Fruit fly (Drosophila melanogaster) whole organism, embryonic: Measurements from ENCODE around the gene Cep135.

Source experiments
- Atf-2 ChIP-seq: fragments of 200-800 bp; sonication (Bioruptor generic); optimal IDR thresholded peaks from 2 replicates; lab custom pipeline; 2016; ENCODE audit warnings: missing biosample characterization, missing genetic modification characterization
- Atf3 ChIP-seq: fragments of 200-800 bp; sonication (Bioruptor generic); optimal IDR thresholded peaks from 3 replicates; lab custom pipeline; 2016; ENCODE audit warnings: missing biosample characterization, missing genetic modification characterization
- CG10274 ChIP-seq: fragments of 200-800 bp; sonication (Bioruptor generic); optimal IDR thresholded peaks from 3 replicates; lab custom pipeline; 2017; ENCODE audit warnings: missing biosample characterization, mild to moderate bottlenecking, missing genetic modification characterization
- CG10959 ChIP-seq: fragments of 200-800 bp; sonication (Bioruptor generic); IDR thresholded peaks from 2 replicates; pipeline ENCODE4 v1.3.6; 2022; ENCODE audit warnings: missing biosample characterization, missing genetic modification characterization
- CG11560 ChIP-seq: fragments of 200-800 bp; sonication (Bioruptor generic); IDR thresholded peaks from 3 replicates; pipeline ENCODE4 v1.3.6; 2022; ENCODE audit warnings: missing biosample characterization, missing genetic modification characterization
- CG12071 ChIP-seq: fragments of 200-800 bp; sonication (Bioruptor generic); optimal IDR thresholded peaks from 3 replicates; lab custom pipeline; 2018; ENCODE audit warnings: missing biosample characterization, mild to moderate bottlenecking, missing genetic modification characterization
- CG12155 ChIP-seq: fragments of 200-800 bp; sonication (Bioruptor generic); optimal IDR thresholded peaks from 3 replicates; lab custom pipeline; 2016; ENCODE audit warnings: missing biosample characterization, missing genetic modification characterization
- CG14050 ChIP-seq: fragments of 200-800 bp; sonication (Bioruptor generic); IDR thresholded peaks from 3 replicates; pipeline ENCODE4 v1.3.6; 2022; ENCODE audit warnings: missing biosample characterization, missing genetic modification characterization
- CG15011 ChIP-seq: fragments of 200-800 bp; sonication (Bioruptor generic); optimal IDR thresholded peaks from 3 replicates; lab custom pipeline; 2018; ENCODE audit warnings: missing biosample characterization, mild to moderate bottlenecking, missing genetic modification characterization
- CG15479 ChIP-seq: fragments of 200-800 bp; sonication (Bioruptor generic); optimal IDR thresholded peaks from 3 replicates; lab custom pipeline; 2019; ENCODE audit warnings: missing biosample characterization, mild to moderate bottlenecking, missing genetic modification characterization, moderate library complexity
- CG16779 ChIP-seq: fragments of 200-800 bp; sonication (Bioruptor generic); IDR thresholded peaks from 2 replicates; pipeline ENCODE4 v1.3.6; 2022; ENCODE audit warnings: missing biosample characterization, missing genetic modification characterization
- CG17612 ChIP-seq: fragments of 200-800 bp; sonication (Bioruptor generic); IDR thresholded peaks from 2 replicates; pipeline ENCODE4 v1.3.6; 2022; ENCODE audit warnings: missing biosample characterization, missing genetic modification characterization
- CG18262 ChIP-seq: fragments of 200-800 bp; optimal IDR thresholded peaks from 3 replicates; lab custom pipeline; 2019; ENCODE audit warnings: missing biosample characterization, mild to moderate bottlenecking, missing genetic modification characterization, moderate library complexity
- CG2120 ChIP-seq: fragments of 200-800 bp; sonication (Bioruptor generic); optimal IDR thresholded peaks from 3 replicates; lab custom pipeline; 2016; ENCODE audit warnings: missing biosample characterization, missing genetic modification characterization
- CG2199 ChIP-seq: fragments of 200-800 bp; sonication (Bioruptor generic); IDR thresholded peaks from 3 replicates; pipeline ENCODE4 v1.3.6; 2022; ENCODE audit warnings: missing biosample characterization, missing genetic modification characterization
- CG7928 ChIP-seq: fragments of 200-800 bp; sonication (Bioruptor generic); optimal IDR thresholded peaks from 2 replicates; lab custom pipeline; 2017; ENCODE audit warnings: missing biosample characterization, mild to moderate bottlenecking, missing genetic modification characterization
- CG8281 ChIP-seq: fragments of 200-800 bp; sonication (Bioruptor generic); optimal IDR thresholded peaks from 2 replicates; lab custom pipeline; 2018; ENCODE audit warnings: missing biosample characterization, mild to moderate bottlenecking, missing genetic modification characterization, moderate library complexity
- CG8290 ChIP-seq, 3 experiments: fragments of 200-800 bp; sonication (Bioruptor generic); optimal IDR thresholded peaks; 2 replicates each; lab custom pipeline; 2016 to 2019; ENCODE audit warnings: missing biosample characterization in 3 of 3, missing genetic modification characterization in 3 of 3, mild to moderate bottlenecking in 2 of 3, moderate library complexity in 1 of 3
- CrebB ChIP-seq: fragments of 200-800 bp; sonication (Bioruptor generic); optimal IDR thresholded peaks from 3 replicates; lab custom pipeline; 2018; ENCODE audit warnings: missing biosample characterization, mild to moderate bottlenecking, missing genetic modification characterization
- Dbx ChIP-seq: fragments of 200-800 bp; sonication (Bioruptor generic); IDR thresholded peaks from 3 replicates; pipeline ENCODE4 v1.3.6; 2022; ENCODE audit warnings: missing biosample characterization, missing genetic modification characterization
- Dip2 ChIP-seq: fragments of 200-800 bp; sonication (Bioruptor generic); IDR thresholded peaks from 2 replicates; pipeline ENCODE4 v1.3.6; 2022; ENCODE audit warnings: missing biosample characterization, missing genetic modification characterization
- Eip74EF ChIP-seq, 2 experiments: fragments of 200-800 bp in 1 of 2; fragments of >200 bp in 1 of 2; sonication (Bioruptor generic) in 1 of 2; optimal IDR thresholded peaks; 2 replicates each; lab custom pipeline; 2017 to 2019; ENCODE audit warnings: missing biosample characterization in 2 of 2, missing genetic modification characterization in 2 of 2, mild to moderate bottlenecking in 1 of 2, moderate library complexity in 1 of 2
- Fer3 ChIP-seq: fragments of 200-800 bp; sonication (Bioruptor generic); optimal IDR thresholded peaks from 2 replicates; lab custom pipeline; 2018; ENCODE audit warnings: missing biosample characterization, mild to moderate bottlenecking, missing genetic modification characterization, moderate library complexity
- Meics ChIP-seq: fragments of 200-800 bp; sonication (Bioruptor generic); optimal IDR thresholded peaks from 2 replicates; lab custom pipeline; 2017; ENCODE audit warnings: missing biosample characterization, mild to moderate bottlenecking, missing genetic modification characterization
- NC2β ChIP-seq: fragments of 200-800 bp; sonication (Bioruptor generic); optimal IDR thresholded peaks from 2 replicates; lab custom pipeline; 2016; ENCODE audit warnings: missing biosample characterization, missing genetic modification characterization
- NfI ChIP-seq: fragments of 200-800 bp; sonication (Bioruptor generic); optimal IDR thresholded peaks from 3 replicates; lab custom pipeline; 2018; ENCODE audit warnings: missing biosample characterization, mild to moderate bottlenecking, missing genetic modification characterization, moderate library complexity
- Poxn ChIP-seq: fragments of 200-800 bp; sonication (Bioruptor generic); IDR thresholded peaks from 2 replicates; pipeline ENCODE4 v1.3.6; 2022; ENCODE audit warnings: missing biosample characterization, missing genetic modification characterization
- Side ChIP-seq: fragments of 200-800 bp; sonication (Bioruptor generic); optimal IDR thresholded peaks from 2 replicates; lab custom pipeline; 2016; ENCODE audit warnings: missing biosample characterization, missing genetic modification characterization
- Tbp ChIP-seq: fragments of >200 bp; optimal IDR thresholded peaks from 2 replicates; lab custom pipeline; 2018; ENCODE audit warnings: missing biosample characterization, missing genetic modification characterization
- Xbp1 ChIP-seq: fragments of 200-800 bp; sonication (Bioruptor generic); optimal IDR thresholded peaks from 3 replicates; lab custom pipeline; 2016; ENCODE audit warnings: missing biosample characterization, mild to moderate bottlenecking, missing genetic modification characterization
- YL-1 ChIP-seq: fragments of 200-800 bp; sonication (Bioruptor generic); optimal IDR thresholded peaks from 3 replicates; lab custom pipeline; 2017; ENCODE audit warnings: missing biosample characterization, mild to moderate bottlenecking, missing genetic modification characterization
- ato ChIP-seq: fragments of 200-800 bp; sonication (Bioruptor generic); IDR thresholded peaks from 2 replicates; pipeline ENCODE4 v1.3.6; 2022; ENCODE audit warnings: missing biosample characterization, missing genetic modification characterization; ENCODE audit not compliant: partially characterized antibody
- corto ChIP-seq: fragments of 200-800 bp; sonication (Bioruptor generic); optimal IDR thresholded peaks from 2 replicates; lab custom pipeline; 2016; ENCODE audit warnings: missing biosample characterization, mild to moderate bottlenecking, missing genetic modification characterization, moderate library complexity
- dmrt99B ChIP-seq: fragments of 200-800 bp; sonication (Bioruptor generic); optimal IDR thresholded peaks from 2 replicates; lab custom pipeline; 2018; ENCODE audit warnings: missing biosample characterization, mild to moderate bottlenecking, missing genetic modification characterization, moderate library complexity
- dpn ChIP-seq, 2 experiments: fragments of 200-800 bp; sonication (Bioruptor generic); optimal IDR thresholded peaks; 3 replicates each; lab custom pipeline; 2016; ENCODE audit warnings: missing biosample characterization in 2 of 2, missing genetic modification characterization in 2 of 2
- eve ChIP-seq, 2 experiments: fragments of >200 bp; optimal IDR thresholded peaks; 2 replicates each; lab custom pipeline; 2017; ENCODE audit warnings: missing biosample characterization in 2 of 2, missing genetic modification characterization in 2 of 2
- fd64A ChIP-seq: fragments of 200-800 bp; sonication (Bioruptor generic); optimal IDR thresholded peaks from 3 replicates; lab custom pipeline; 2018; ENCODE audit warnings: missing biosample characterization, mild to moderate bottlenecking, missing genetic modification characterization
- gt ChIP-seq: fragments of 200-800 bp; sonication (Bioruptor generic); IDR thresholded peaks from 2 replicates; pipeline ENCODE4 v1.3.6; 2022; ENCODE audit warnings: missing biosample characterization, missing genetic modification characterization
- h ChIP-seq: fragments of >200 bp; optimal IDR thresholded peaks from 2 replicates; lab custom pipeline; 2017
- hth ChIP-seq: fragments of >200 bp; optimal IDR thresholded peaks from 2 replicates; lab custom pipeline; 2017; ENCODE audit warnings: inconsistent platforms
- insv ChIP-seq, 2 experiments: fragments of 200-800 bp; sonication (Bioruptor generic); optimal IDR thresholded peaks; 3 replicates each; lab custom pipeline; 2016 to 2018; ENCODE audit warnings: missing biosample characterization in 2 of 2, missing genetic modification characterization in 2 of 2
- kni ChIP-seq: fragments of 200-800 bp; sonication (Bioruptor generic); optimal IDR thresholded peaks from 3 replicates; lab custom pipeline; 2017; ENCODE audit warnings: mild to moderate bottlenecking, missing biosample characterization, missing genetic modification reagents, missing genetic modification characterization
- lmd ChIP-seq: fragments of 200-800 bp; sonication (Bioruptor generic); IDR thresholded peaks from 2 replicates; pipeline ENCODE4 v1.3.6; 2022; ENCODE audit warnings: missing biosample characterization, missing genetic modification characterization
- nom ChIP-seq: fragments of 200-800 bp; sonication (Bioruptor generic); optimal IDR thresholded peaks from 2 replicates; lab custom pipeline; 2017; ENCODE audit warnings: missing biosample characterization, missing genetic modification characterization, mild to moderate bottlenecking, moderate library complexity, missing genetic modification reagents
- pum ChIP-seq: fragments of 200-800 bp; sonication (Bioruptor generic); optimal IDR thresholded peaks from 2 replicates; lab custom pipeline; 2016; ENCODE audit warnings: missing biosample characterization, missing genetic modification characterization
- run ChIP-seq: fragments of 200-800 bp; sonication (Bioruptor generic); optimal IDR thresholded peaks from 3 replicates; lab custom pipeline; 2018; ENCODE audit warnings: missing biosample characterization, mild to moderate bottlenecking, missing genetic modification characterization
- salm ChIP-seq: fragments of 200-800 bp; sonication (Bioruptor generic); optimal IDR thresholded peaks from 2 replicates; lab custom pipeline; 2018; ENCODE audit warnings: missing biosample characterization, mild to moderate bottlenecking, missing genetic modification characterization
- schlank ChIP-seq: fragments of 200-800 bp; sonication (Bioruptor generic); optimal IDR thresholded peaks from 2 replicates; lab custom pipeline; 2018; ENCODE audit warnings: missing biosample characterization, mild to moderate bottlenecking, missing genetic modification characterization
- scrt ChIP-seq: fragments of 200-800 bp; sonication (Bioruptor generic); optimal IDR thresholded peaks from 2 replicates; lab custom pipeline; 2018; ENCODE audit warnings: missing biosample characterization, mild to moderate bottlenecking, missing genetic modification characterization, moderate library complexity
- sim ChIP-seq: fragments of 200-800 bp; sonication (Bioruptor generic); IDR thresholded peaks from 2 replicates; pipeline ENCODE4 v1.3.6; 2022; ENCODE audit warnings: missing biosample characterization, missing genetic modification characterization
- ttk ChIP-seq: fragments of 200-800 bp; sonication (Bioruptor generic); IDR thresholded peaks from 2 replicates; pipeline ENCODE4 v2.1.2; 2022; ENCODE audit warnings: missing biosample characterization, missing genetic modification characterization

Cep135 gene

dm6 chr3L:15163414-15163813 lies 46.9 kb downstream of the Cep135 start, which contains the start of gene CG7011 (continued):
- TF ChIP-seq h (lab: Kevin White, UChicago): no peak
- no peak for TF ChIP-seq Atf-2 (GFP tag; lab: Kevin White, UChicago)
- no peak for TF ChIP-seq NfI (GFP tag; lab: Kevin White, UChicago)
- TF ChIP-seq Eip74EF (GFP tag; optimal IDR thresholded peaks at IDR 0.05; lab: Kevin White, UChicago): no peak
- no peak for TF ChIP-seq CG12071 (GFP tag; lab: Kevin White, UChicago)
- TF ChIP-seq dpn (GFP tag; optimal IDR thresholded peaks at IDR 0.05; lab: Kevin White, UChicago): no peak
- no peak for TF ChIP-seq kni (GFP tag; lab: Kevin White, UChicago)
- no peak for TF ChIP-seq ttk (GFP tag; lab: Robert Waterston, UW)
- TF ChIP-seq fd64A (GFP tag; lab: Kevin White, UChicago): no peak
- no peak for TF ChIP-seq CG10959 (GFP tag; lab: Robert Waterston, UW)
- no peak for TF ChIP-seq CG2120 (GFP tag; lab: Kevin White, UChicago)
- TF ChIP-seq Poxn (GFP tag; lab: Robert Waterston, UW): no peak
- TF ChIP-seq eve (GFP tag; optimal IDR thresholded peaks at IDR 0.05; lab: Kevin White, UChicago): no peak
- TF ChIP-seq NC2β (GFP tag; lab: Kevin White, UChicago): no peak
- no peak for TF ChIP-seq hth
- TF ChIP-seq scrt (GFP tag; lab: Kevin White, UChicago): no peak
- no peak for TF ChIP-seq CG11560 (tag; lab: Robert Waterston, UW)
- no peak for TF ChIP-seq Atf3 (GFP tag; lab: Kevin White, UChicago)
- TF ChIP-seq run (tag; lab: Kevin White, UChicago): no peak
- peak; percentile 54 for TF ChIP-seq Xbp1
- peak; percentile 28 for TF ChIP-seq CG12155
- no peak for TF ChIP-seq CG18262 (tag; lab: Kevin White, UChicago)
- TF ChIP-seq CG7928 (GFP tag; lab: Kevin White, UChicago): no peak
- peak; percentile 24 for TF ChIP-seq YL-1 (GFP tag; lab: Kevin White, UChicago)
- TF ChIP-seq nom: no peak
- no peak for TF ChIP-seq CG8290 (GFP tag; optimal IDR thresholded peaks at IDR 0.05; lab: Kevin White, UChicago)
- TF ChIP-seq CG8290 (tag; optimal IDR thresholded peaks at IDR 0.05; lab: Kevin White, UChicago): no peak
- no peak for TF ChIP-seq Dip2 (GFP tag; lab: Robert Waterston, UW)
- no peak for TF ChIP-seq CG2199 (GFP tag; lab: Robert Waterston, UW)
- TF ChIP-seq CrebB (tag; lab: Kevin White, UChicago): no peak
- TF ChIP-seq CG8281: no peak
- no peak for TF ChIP-seq Meics (GFP tag; lab: Kevin White, UChicago)
- TF ChIP-seq CG16779 (GFP tag; lab: Robert Waterston, UW): no peak
- TF ChIP-seq salm (tag; lab: Kevin White, UChicago): no peak
- TF ChIP-seq sim (GFP tag; lab: Robert Waterston, UW): no peak
- no peak for TF ChIP-seq lmd (GFP tag; lab: Robert Waterston, UW)
- TF ChIP-seq gt (GFP tag; lab: Robert Waterston, UW): no peak
- peak; percentile 55 for TF ChIP-seq CG15479 (GFP tag; lab: Kevin White, UChicago)
- TF ChIP-seq Fer3 (tag; lab: Kevin White, UChicago): no peak
- no peak for TF ChIP-seq CG10274 (GFP tag; lab: Kevin White, UChicago)
- no peak for TF ChIP-seq Tbp (GFP tag; lab: Kevin White, UChicago)
- TF ChIP-seq CG14050 (GFP tag; lab: Robert Waterston, UW): peak; percentile 34; the same call in 1 of the 3 replicates
- TF ChIP-seq dmrt99B: no peak
- TF ChIP-seq CG15011 (GFP tag; lab: Kevin White, UChicago): no peak
- TF ChIP-seq Side (GFP tag; lab: Kevin White, UChicago): no peak
- TF ChIP-seq ato (GFP tag; lab: Robert Waterston, UW): 0 out of 2 replicates have a peak, but pooled peaks have one; percentile 20
- no peak for TF ChIP-seq insv (GFP tag; optimal IDR thresholded peaks at IDR 0.05; lab: Kevin White, UChicago)
- TF ChIP-seq Dbx: no peak
- TF ChIP-seq pum (GFP tag; lab: Kevin White, UChicago): no peak
- TF ChIP-seq corto: no peak
- no peak for TF ChIP-seq schlank (tag; lab: Kevin White, UChicago)
- no peak for TF ChIP-seq CG17612 (GFP tag; lab: Robert Waterston, UW)
